Worm (Caenorhabditis elegans) whole organism, L2 larva: ENCODE data around the gene srh-139.

Experiments
- C34F6.9 ChIP-seq: fragments of 150-350 bp; optimal IDR thresholded peaks from 2 replicates; lab custom pipeline; 2014; ENCODE audit warnings: missing biosample characterization, missing genetic modification characterization
- F13H6.1 ChIP-seq: sonication (generic microtip); optimal IDR thresholded peaks from 2 replicates; lab custom pipeline; 2016; ENCODE audit warnings: missing genetic modification characterization, missing compliant biosample characterization
- R02D3.7 ChIP-seq: fragments of 150-350 bp; optimal IDR thresholded peaks from 2 replicates; lab custom pipeline; 2014; ENCODE audit warnings: missing biosample characterization, missing genetic modification characterization
- Y55F3AM.14 ChIP-seq: fragments of 200-800 bp; sonication (Bioruptor generic); optimal IDR thresholded peaks from 2 replicates; lab custom pipeline; 2018; ENCODE audit warnings: mild to moderate bottlenecking, missing genetic modification characterization, missing compliant biosample characterization
- ZK546.5 ChIP-seq: sonication (generic microtip); optimal IDR thresholded peaks from 2 replicates; lab custom pipeline; 2017; ENCODE audit warnings: missing biosample characterization, missing genetic modification characterization
- alr-1 ChIP-seq: fragments of 150-350 bp; optimal IDR thresholded peaks from 2 replicates; lab custom pipeline; 2014; ENCODE audit warnings: missing biosample characterization, missing genetic modification characterization
- blmp-1 ChIP-seq: sonication (generic microtip); optimal IDR thresholded peaks from 2 replicates; lab custom pipeline; 2017; ENCODE audit warnings: missing genetic modification characterization, mild to moderate bottlenecking, missing compliant biosample characterization, antibody characterized with exemption, moderate library complexity; ENCODE audit not compliant: insufficient read depth
- crh-2 ChIP-seq: sonication (generic microtip); optimal IDR thresholded peaks from 2 replicates; lab custom pipeline; 2017; ENCODE audit warnings: missing biosample characterization, missing genetic modification characterization
- dmd-4 ChIP-seq: sonication (generic microtip); optimal IDR thresholded peaks from 2 replicates; lab custom pipeline; 2017; ENCODE audit warnings: missing biosample characterization, missing genetic modification characterization
- elt-3 ChIP-seq: sonication (generic microtip); optimal IDR thresholded peaks from 2 replicates; lab custom pipeline; 2017; ENCODE audit warnings: missing biosample characterization, missing genetic modification characterization
- fos-1 ChIP-seq: fragments of 150-350 bp; optimal IDR thresholded peaks from 2 replicates; lab custom pipeline; 2014; ENCODE audit warnings: missing biosample characterization, missing genetic modification characterization
- gmeb-1 ChIP-seq: fragments of 150-350 bp; optimal IDR thresholded peaks from 2 replicates; lab custom pipeline; 2014; ENCODE audit warnings: missing biosample characterization, missing genetic modification characterization
- lin-11 ChIP-seq: fragments of 150-350 bp; sonication (generic microtip); optimal IDR thresholded peaks from 2 replicates; lab custom pipeline; 2014; ENCODE audit warnings: missing biosample characterization, missing genetic modification characterization, inconsistent platforms, mixed read lengths
- lin-13 ChIP-seq: fragments of 150-350 bp; optimal IDR thresholded peaks from 2 replicates; lab custom pipeline; 2014; ENCODE audit warnings: missing biosample characterization, missing genetic modification reagents, missing genetic modification characterization
- lin-39 ChIP-seq: fragments of 150-350 bp; optimal IDR thresholded peaks from 2 replicates; lab custom pipeline; 2014; ENCODE audit warnings: missing biosample characterization, missing genetic modification reagents, missing genetic modification characterization
- lsy-2 ChIP-seq, 2 experiments: fragments of 150-350 bp in 1 of 2; sonication (generic microtip) in 1 of 2; optimal IDR thresholded peaks; 2 replicates each; lab custom pipeline; 2014 to 2017; ENCODE audit warnings: missing biosample characterization in 2 of 2, missing genetic modification characterization in 2 of 2
- mdl-1 ChIP-seq, 2 experiments: fragments of 150-350 bp in 1 of 2; sonication (generic microtip) in 1 of 2; optimal IDR thresholded peaks; 2 replicates each; lab custom pipeline; 2017; ENCODE audit warnings: missing biosample characterization in 2 of 2, missing genetic modification characterization in 2 of 2
- nhr-129 ChIP-seq: fragments of 150-350 bp; optimal IDR thresholded peaks from 2 replicates; lab custom pipeline; 2014; ENCODE audit warnings: missing biosample characterization, missing genetic modification characterization
- nhr-237 ChIP-seq: fragments of 150-350 bp; optimal IDR thresholded peaks from 2 replicates; lab custom pipeline; 2014; ENCODE audit warnings: missing biosample characterization, missing genetic modification characterization
- nhr-6 ChIP-seq: fragments of 150-350 bp; optimal IDR thresholded peaks from 2 replicates; lab custom pipeline; 2014; ENCODE audit warnings: missing biosample characterization, missing genetic modification characterization
- nhr-77 ChIP-seq: fragments of 150-350 bp; optimal IDR thresholded peaks from 2 replicates; lab custom pipeline; 2014; ENCODE audit warnings: missing biosample characterization, missing genetic modification characterization
- peb-1 ChIP-seq: fragments of 150-350 bp; optimal IDR thresholded peaks from 2 replicates; lab custom pipeline; 2014; ENCODE audit warnings: missing biosample characterization, missing genetic modification characterization
- sem-4 ChIP-seq: fragments of 150-350 bp; optimal IDR thresholded peaks from 2 replicates; lab custom pipeline; 2014; ENCODE audit warnings: missing biosample characterization, missing genetic modification reagents, missing genetic modification characterization
- skn-1 ChIP-seq: sonication (generic microtip); optimal IDR thresholded peaks from 2 replicates; lab custom pipeline; 2017; ENCODE audit warnings: missing biosample characterization, missing genetic modification characterization
- sma-3 ChIP-seq: sonication (generic microtip); optimal IDR thresholded peaks from 2 replicates; lab custom pipeline; 2016; ENCODE audit warnings: missing genetic modification reagents, missing genetic modification characterization, missing compliant biosample characterization
- sma-9 ChIP-seq, 2 experiments: fragments of 150-350 bp in 1 of 2; sonication (generic microtip) in 1 of 2; optimal IDR thresholded peaks; 2 replicates each; lab custom pipeline; 2014 to 2016; ENCODE audit warnings: missing genetic modification characterization in 2 of 2, mild to moderate bottlenecking in 1 of 2, missing biosample characterization in 1 of 2, missing compliant biosample characterization in 1 of 2, missing genetic modification reagents in 1 of 2, moderate library complexity in 1 of 2
- snpc-4 ChIP-seq: fragments of 150-350 bp; optimal IDR thresholded peaks from 2 replicates; lab custom pipeline; 2014; ENCODE audit warnings: missing biosample characterization, missing genetic modification characterization
- unc-39 ChIP-seq: fragments of 150-350 bp; optimal IDR thresholded peaks from 2 replicates; lab custom pipeline; 2014; ENCODE audit warnings: missing biosample characterization, missing genetic modification characterization
- unc-55 ChIP-seq: fragments of 150-350 bp; sonication (generic microtip); optimal IDR thresholded peaks from 3 replicates; lab custom pipeline; 2014; ENCODE audit warnings: missing biosample characterization, missing genetic modification reagents, missing genetic modification characterization
- unc-62 ChIP-seq: fragments of 150-350 bp; optimal IDR thresholded peaks from 2 replicates; lab custom pipeline; 2014; ENCODE audit warnings: missing biosample characterization, missing genetic modification reagents, missing genetic modification characterization
- zag-1 ChIP-seq: fragments of 150-350 bp; optimal IDR thresholded peaks from 2 replicates; lab custom pipeline; 2014; ENCODE audit warnings: missing biosample characterization, missing genetic modification characterization
- ztf-1 ChIP-seq: fragments of 200-800 bp; sonication (Bioruptor generic); conservative IDR thresholded peaks from 2 replicates; pipeline ENCODE4 v1.3.6; 2022; ENCODE audit warnings: missing genetic modification characterization, missing compliant biosample characterization
- ztf-11 ChIP-seq: sonication (generic microtip); optimal IDR thresholded peaks from 2 replicates; lab custom pipeline; 2017; ENCODE audit warnings: missing biosample characterization, missing genetic modification characterization

srh-139 gene

DNA sequence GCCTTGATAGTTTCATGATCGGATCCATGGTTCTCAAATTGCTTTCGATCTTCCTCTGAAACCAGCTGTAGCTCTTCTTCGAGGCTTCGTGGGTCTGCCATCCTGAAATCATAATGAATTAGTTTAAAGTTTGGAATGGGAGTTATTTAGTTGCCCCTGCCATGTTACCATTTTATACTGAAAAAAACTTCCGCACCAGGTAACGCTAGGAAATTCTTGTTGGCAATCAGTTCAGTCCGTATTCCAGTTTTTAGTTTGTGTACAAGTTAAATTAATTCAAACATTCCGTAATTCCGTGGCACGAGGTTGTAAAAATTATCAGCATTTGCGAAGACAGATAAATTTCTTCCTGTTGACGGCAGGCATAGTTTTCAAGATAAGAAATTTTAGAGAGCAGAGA is 3.7 kb downstream of the srh-139 start, which contains the start of gene Y32B12A.5:
TSS of gene Y32B12A.5 (minus strand) at position 101 of the 400 bp plus-strand sequence.
- no peak for TF ChIP-seq blmp-1 (tag; lab: Kevin White, UChicago)
- no peak for TF ChIP-seq dmd-4
- no peak for TF ChIP-seq unc-55
- no peak for TF ChIP-seq peb-1 (tag; lab: Kevin White, UChicago)
- no peak for TF ChIP-seq F13H6.1 (tag; lab: Kevin White, UChicago)
- TF ChIP-seq mdl-1 (tag; optimal IDR thresholded peaks at IDR 0.05; lab: Kevin White, UChicago): no peak
- TF ChIP-seq alr-1 (tag; lab: Kevin White, UChicago): no peak
- TF ChIP-seq nhr-237 (tag; lab: Kevin White, UChicago): no peak
- no peak for TF ChIP-seq nhr-129 (tag; lab: Kevin White, UChicago)

ce11 chrV:16488172-16488571 is 4.4 kb downstream of the srh-139 start, which contains the start of gene sqst-4:
Gene sqst-4 (plus strand): TSS chrV:16488472.
- TF ChIP-seq nhr-77 (tag; lab: Kevin White, UChicago): no peak
- TF ChIP-seq ztf-1 (GFP tag; lab: Robert Waterston, UW): no peak
- no peak for TF ChIP-seq unc-62
- TF ChIP-seq sma-9 (GFP tag; optimal IDR thresholded peaks at IDR 0.05; lab: Kevin White, UChicago): no peak
- TF ChIP-seq sma-9 (tag; optimal IDR thresholded peaks at IDR 0.05; lab: Kevin White, UChicago): no peak
- TF ChIP-seq R02D3.7 (tag; lab: Kevin White, UChicago): no peak
- no peak for TF ChIP-seq lsy-2 (tag; optimal IDR thresholded peaks at IDR 0.05; lab: Kevin White, UChicago)

DNA sequence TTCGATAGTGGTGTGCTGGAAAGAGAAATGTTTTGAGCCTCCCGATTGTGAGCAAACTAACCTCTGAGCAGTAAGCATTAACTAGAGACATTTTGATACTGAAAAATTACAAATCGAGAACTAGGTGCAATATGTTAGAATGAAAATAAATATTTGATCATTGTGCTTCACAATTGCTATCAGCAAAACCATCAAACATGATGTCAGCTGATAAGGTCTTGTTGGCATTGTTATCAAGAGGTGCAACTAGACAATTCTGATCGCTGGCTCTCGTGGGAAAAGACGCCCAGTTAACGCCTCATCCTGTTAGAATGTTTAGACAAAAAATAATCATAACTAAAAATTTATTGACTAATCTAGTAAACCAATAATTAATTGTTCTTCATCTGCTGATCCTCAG is 10.6 kb downstream of the srh-139 start, which contains the start of gene comt-2:
TSS of gene comt-2 (minus strand) at position 131 of the 400 bp plus-strand sequence.
- TF ChIP-seq blmp-1 (tag; lab: Kevin White, UChicago): no peak
- TF ChIP-seq sma-9 (GFP tag; optimal IDR thresholded peaks at IDR 0.05; lab: Kevin White, UChicago): peak; percentile 60
- TF ChIP-seq sma-9 (tag; optimal IDR thresholded peaks at IDR 0.05; lab: Kevin White, UChicago): no peak
- no peak for TF ChIP-seq ztf-1 (GFP tag; lab: Robert Waterston, UW)
- peak; percentile 72 for TF ChIP-seq fos-1 (tag; lab: Kevin White, UChicago)
- TF ChIP-seq skn-1 (tag; lab: Kevin White, UChicago): no peak

DNA sequence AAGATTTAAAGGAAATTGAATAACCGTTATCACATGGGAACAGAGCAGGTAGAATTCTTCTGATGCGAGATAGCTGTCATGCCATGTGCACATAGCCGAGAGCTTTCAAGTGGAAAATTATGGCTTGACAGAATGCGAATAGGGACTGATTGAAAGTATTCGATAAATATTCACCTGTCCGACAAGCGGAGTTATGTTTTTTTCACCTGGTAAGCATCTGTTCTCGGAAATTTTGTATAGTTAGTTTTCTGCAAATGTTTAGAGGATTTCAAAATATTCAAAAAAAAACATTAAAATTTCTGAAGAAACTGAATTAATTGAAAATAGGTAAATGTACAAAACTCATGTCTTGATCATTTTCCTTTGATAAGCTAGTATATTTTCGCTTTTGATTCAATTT is 13.7 kb downstream of the srh-139 start, which contains the start of gene srh-136:
TSS of gene srh-136 (minus strand) at position 93 of the 400 bp plus-strand sequence.
- no peak for TF ChIP-seq lsy-2 (tag; optimal IDR thresholded peaks at IDR 0.05; lab: Kevin White, UChicago)
- TF ChIP-seq ztf-11 (tag; lab: Kevin White, UChicago): no peak
- TF ChIP-seq lin-11: no peak
- no peak for TF ChIP-seq ZK546.5 (tag; lab: Kevin White, UChicago)
- TF ChIP-seq nhr-237 (tag; lab: Kevin White, UChicago): no peak
- no peak for TF ChIP-seq elt-3 (tag; lab: Kevin White, UChicago)
- no peak for TF ChIP-seq skn-1 (tag; lab: Kevin White, UChicago)
- no peak for TF ChIP-seq unc-39 (tag; lab: Kevin White, UChicago)
- no peak for TF ChIP-seq blmp-1 (tag; lab: Kevin White, UChicago)
- TF ChIP-seq unc-55: no peak
- TF ChIP-seq fos-1 (tag; lab: Kevin White, UChicago): no peak

DNA sequence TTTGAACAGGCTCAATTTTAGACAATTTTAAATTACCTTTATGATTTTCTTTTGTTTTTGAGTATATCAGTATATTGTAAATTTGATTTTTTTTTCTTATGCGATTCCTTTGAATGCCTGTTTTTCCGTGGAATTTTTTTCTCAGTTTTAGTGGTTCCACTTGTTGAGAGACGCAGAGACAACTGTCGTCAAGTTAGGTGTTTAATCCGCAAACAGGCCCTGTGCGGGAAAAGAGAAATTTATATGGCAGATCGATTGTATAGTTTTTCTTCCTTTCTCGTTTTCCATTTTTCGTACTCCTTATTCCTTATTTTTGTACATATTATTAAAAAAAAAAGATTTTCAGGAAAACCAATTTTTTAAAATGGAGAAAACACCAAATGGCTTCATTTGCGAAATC is 15.2 kb downstream of the srh-139 start, which contains the start of gene F36D3.1:
TSS of gene F36D3.1 (plus strand) at position 347 of the 400 bp plus-strand sequence.
- TF ChIP-seq lsy-2 (tag; optimal IDR thresholded peaks at IDR 0.05; lab: Kevin White, UChicago) (peak; percentile 29 to 73), crh-2 (tag; lab: Kevin White, UChicago) (peak; percentile 34), nhr-129 (tag; lab: Kevin White, UChicago) (peak; percentile 53), R02D3.7 (tag; lab: Kevin White, UChicago) (no peak), fos-1 (tag; lab: Kevin White, UChicago) (peak; percentile 15), lin-39 (tag; lab: Kevin White, UChicago) (no peak), sem-4 (peak; percentile 23), unc-55 (peak; percentile 65), lin-13 (GFP tag; lab: Kevin White, UChicago) (peak; percentile 56), snpc-4 (tag; lab: Kevin White, UChicago) (peak; percentile 67), C34F6.9 (tag; lab: Kevin White, UChicago) (peak; percentile 43), gmeb-1 (tag; lab: Kevin White, UChicago) (peak; percentile 80), nhr-237 (tag; lab: Kevin White, UChicago) (no peak)

DNA sequence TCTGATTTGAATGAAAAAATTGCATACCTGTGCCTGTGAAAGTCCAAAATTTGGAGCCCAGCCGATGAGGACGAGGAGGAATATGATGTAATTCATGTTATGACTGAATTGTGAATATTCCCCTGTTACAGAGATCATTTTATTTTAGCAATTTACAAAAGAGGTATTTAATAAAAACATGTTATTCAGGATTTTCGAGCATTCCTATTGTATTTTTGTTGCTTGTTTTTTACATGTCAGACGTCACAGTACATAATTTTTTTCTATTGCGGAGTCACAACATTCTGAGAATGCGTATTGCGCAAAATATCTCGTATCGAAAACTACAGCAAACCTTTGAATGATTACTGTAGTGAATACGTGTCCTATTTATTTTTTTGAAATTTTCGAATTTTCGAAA is 19.4 kb downstream of the srh-139 start, which contains the start of gene F36D3.14:
TSS of gene F36D3.14 (minus strand) at position 101 of the 400 bp plus-strand sequence.
- TF ChIP-seq nhr-6: no peak
- TF ChIP-seq Y55F3AM.14 (GFP tag; lab: Kevin White, UChicago): no peak
- TF ChIP-seq zag-1 (tag; lab: Kevin White, UChicago): no peak
- no peak for TF ChIP-seq sma-3 (GFP tag; lab: Kevin White, UChicago)
- no peak for TF ChIP-seq lin-11
- TF ChIP-seq unc-55: no peak
- TF ChIP-seq ZK546.5 (tag; lab: Kevin White, UChicago): no peak
- no peak for TF ChIP-seq ztf-11 (tag; lab: Kevin White, UChicago)
- no peak for TF ChIP-seq unc-62
- no peak for TF ChIP-seq snpc-4 (tag; lab: Kevin White, UChicago)
- TF ChIP-seq nhr-237 (tag; lab: Kevin White, UChicago): no peak
- TF ChIP-seq sem-4: no peak
- TF ChIP-seq R02D3.7 (tag; lab: Kevin White, UChicago): no peak
